Worm (Caenorhabditis elegans) whole organism, late embryonic: ENCODE measurements around the gene C30A5.16.
A peak's percentile ranks its signal among the peaks of the same experiment; 100 is the strongest.

Experiments
- K02D7.2 ChIP-seq: sonication (generic microtip); optimal IDR thresholded peaks from 2 replicates; lab custom pipeline; 2017; ENCODE audit warnings: mild to moderate bottlenecking, missing genetic modification characterization, missing compliant biosample characterization
- T23F11.4 ChIP-seq: fragments of 200-800 bp; sonication (Bioruptor generic); optimal IDR thresholded peaks from 2 replicates; lab custom pipeline; 2018; ENCODE audit warnings: mild to moderate bottlenecking, missing genetic modification characterization, missing compliant biosample characterization
- Y22D7AL.16 ChIP-seq: sonication (generic microtip); optimal IDR thresholded peaks from 2 replicates; lab custom pipeline; 2016; ENCODE audit warnings: missing genetic modification characterization, missing compliant biosample characterization
- ahr-1 ChIP-seq: sonication (generic microtip); optimal IDR thresholded peaks from 2 replicates; lab custom pipeline; 2016; ENCODE audit warnings: missing genetic modification characterization, missing compliant biosample characterization
- ceh-14 ChIP-seq: sonication (generic microtip); optimal IDR thresholded peaks from 2 replicates; lab custom pipeline; 2016; ENCODE audit warnings: missing genotype, missing genetic modification characterization, missing compliant biosample characterization
- ceh-22 ChIP-seq: sonication (generic microtip); optimal IDR thresholded peaks from 2 replicates; lab custom pipeline; 2017; ENCODE audit warnings: missing biosample characterization, missing genetic modification characterization
- ceh-45 ChIP-seq: fragments of 200-800 bp; sonication (Bioruptor generic); IDR thresholded peaks from 2 replicates; pipeline ENCODE4 v1.3.6; 2022; ENCODE audit warnings: missing genetic modification reagents, missing genetic modification characterization, missing compliant biosample characterization
- che-1 ChIP-seq: sonication (generic microtip); optimal IDR thresholded peaks from 2 replicates; lab custom pipeline; 2016; ENCODE audit warnings: mild to moderate bottlenecking, missing genetic modification characterization, missing compliant biosample characterization
- elt-4 ChIP-seq: sonication (generic microtip); optimal IDR thresholded peaks from 2 replicates; lab custom pipeline; 2016; ENCODE audit warnings: missing genetic modification characterization, missing compliant biosample characterization
- fkh-10 ChIP-seq: fragments of 150-350 bp; optimal IDR thresholded peaks from 2 replicates; lab custom pipeline; 2014; ENCODE audit warnings: missing biosample characterization, missing genetic modification reagents, missing genetic modification characterization
- fkh-6 ChIP-seq: sonication (generic microtip); optimal IDR thresholded peaks from 2 replicates; lab custom pipeline; 2016; ENCODE audit warnings: missing genetic modification characterization, missing compliant biosample characterization
- hlh-30 ChIP-seq: sonication (generic microtip); optimal IDR thresholded peaks from 2 replicates; lab custom pipeline; 2017; ENCODE audit warnings: antibody characterized with exemption, missing genetic modification characterization, missing compliant biosample characterization; ENCODE audit not compliant: insufficient read depth
- hlh-6 ChIP-seq: sonication (generic microtip); optimal IDR thresholded peaks from 2 replicates; lab custom pipeline; 2016; ENCODE audit warnings: missing genotype, missing genetic modification characterization, missing compliant biosample characterization
- hlh-8 ChIP-seq: sonication (generic microtip); optimal IDR thresholded peaks from 2 replicates; lab custom pipeline; 2016; ENCODE audit warnings: missing genotype, missing genetic modification characterization, missing compliant biosample characterization
- lim-6 ChIP-seq: sonication (generic microtip); optimal IDR thresholded peaks from 2 replicates; lab custom pipeline; 2016; ENCODE audit warnings: missing genetic modification characterization, missing compliant biosample characterization
- lin-11 ChIP-seq: fragments of 200-800 bp; sonication (Bioruptor generic); optimal IDR thresholded peaks from 2 replicates; lab custom pipeline; 2018; ENCODE audit warnings: mild to moderate bottlenecking, missing genetic modification characterization, missing compliant biosample characterization
- odd-2 ChIP-seq: sonication (generic microtip); optimal IDR thresholded peaks from 2 replicates; lab custom pipeline; 2017; ENCODE audit warnings: antibody characterized with exemption, mild to moderate bottlenecking, missing genetic modification characterization, missing compliant biosample characterization
- pag-3 ChIP-seq: sonication (generic microtip); optimal IDR thresholded peaks from 2 replicates; lab custom pipeline; 2016; ENCODE audit warnings: missing compliant biosample characterization, missing genetic modification characterization, borderline replicate concordance
- pax-1 ChIP-seq: fragments of 150-350 bp; optimal IDR thresholded peaks from 2 replicates; lab custom pipeline; 2014; ENCODE audit warnings: missing biosample characterization, missing genetic modification characterization
- pha-2 ChIP-seq: sonication (generic microtip); optimal IDR thresholded peaks from 2 replicates; lab custom pipeline; 2017; ENCODE audit warnings: mild to moderate bottlenecking, missing genetic modification characterization, missing compliant biosample characterization
- pqm-1 ChIP-seq: sonication (generic microtip); optimal IDR thresholded peaks from 2 replicates; lab custom pipeline; 2016; ENCODE audit warnings: missing genetic modification characterization, missing compliant biosample characterization
- pros-1 ChIP-seq: fragments of 150-350 bp; optimal IDR thresholded peaks from 2 replicates; lab custom pipeline; 2014; ENCODE audit warnings: missing biosample characterization, missing genetic modification reagents, missing genetic modification characterization
- sox-2 ChIP-seq: fragments of 200-800 bp; sonication (Bioruptor generic); IDR thresholded peaks from 2 replicates; pipeline ENCODE4 v1.3.6; 2022; ENCODE audit warnings: missing genetic modification reagents, missing genetic modification characterization, missing compliant biosample characterization
- ttx-3 ChIP-seq: sonication (generic microtip); optimal IDR thresholded peaks from 2 replicates; lab custom pipeline; 2016; ENCODE audit warnings: missing genetic modification reagents, missing genetic modification characterization, missing compliant biosample characterization
- ztf-16 ChIP-seq: sonication (generic microtip); optimal IDR thresholded peaks from 2 replicates; lab custom pipeline; 2017; ENCODE audit warnings: missing genetic modification characterization, missing compliant biosample characterization

The C30A5.16 gene

ce11 chrIII:8263377-8263776 is 45.4 kb downstream of the C30A5.16 start, which contains the start of gene col-91:
TSS of gene col-91 (minus strand) at chrIII:8263664.
- no peak for TF ChIP-seq ceh-14
- TF ChIP-seq ceh-45 (GFP tag; lab: Robert Waterston, UW), result no peak
- TF ChIP-seq K02D7.2 (tag; lab: Kevin White, UChicago), result no peak
- TF ChIP-seq pha-2, result no peak
- TF ChIP-seq ceh-22 (tag; lab: Kevin White, UChicago), result no peak
- no peak for TF ChIP-seq ztf-16 (tag; lab: Kevin White, UChicago)
- no peak for TF ChIP-seq lim-6 (tag; lab: Kevin White, UChicago)
- TF ChIP-seq pros-1 (tag; lab: Kevin White, UChicago), result no peak
- no peak for TF ChIP-seq odd-2 (tag; lab: Kevin White, UChicago)
- TF ChIP-seq lin-11 (tag; lab: Kevin White, UChicago), result no peak
- TF ChIP-seq hlh-30 (tag; lab: Kevin White, UChicago), result no peak
- no peak for TF ChIP-seq hlh-6 (tag; lab: Kevin White, UChicago)
- no peak for TF ChIP-seq elt-4
- TF ChIP-seq pax-1 (tag; lab: Kevin White, UChicago), result no peak

DNA sequence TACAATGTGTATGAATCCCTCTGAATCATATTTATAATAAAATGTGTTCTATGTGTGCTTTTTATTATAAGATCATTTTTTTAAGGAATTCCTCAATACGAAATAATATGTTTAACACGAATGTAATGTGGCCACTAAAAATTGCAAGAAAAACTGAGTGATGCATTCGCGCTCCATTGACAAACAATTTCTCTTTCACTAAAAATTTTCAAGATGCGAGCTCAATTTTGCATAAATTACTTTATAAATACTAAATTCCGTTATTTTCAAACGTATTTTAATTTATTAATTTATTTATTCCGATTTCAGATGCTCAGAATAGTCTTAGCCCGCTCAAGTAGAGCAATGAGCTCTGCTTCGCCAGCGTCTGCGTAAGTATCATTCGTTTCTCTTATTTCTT is 47.7 kb downstream of the C30A5.16 start, which contains the start of gene mrps-9:
Gene mrps-9 (plus strand): TSS at position 310 of the 400 bp plus-strand sequence.
- TF ChIP-seq ceh-14 (peak; percentile 35), pag-3 (no peak)

DNA sequence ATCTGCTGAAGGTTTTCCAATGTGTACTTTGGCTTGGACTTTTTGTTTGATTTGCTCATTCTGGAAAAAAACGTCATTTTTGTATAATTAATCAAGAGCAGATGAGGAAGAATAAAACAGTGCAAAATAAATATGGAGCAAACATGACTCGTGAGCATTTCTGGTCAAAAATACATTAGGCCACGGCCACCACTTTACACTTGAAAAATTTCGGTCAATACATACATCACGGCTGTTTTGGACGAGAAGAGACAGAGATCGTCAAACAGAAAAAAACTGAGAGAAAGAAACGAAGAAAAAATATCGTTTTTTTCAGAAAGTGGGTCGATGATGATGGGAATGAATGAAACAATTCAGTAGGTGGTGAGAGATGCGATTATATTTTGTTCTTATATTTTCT is 50.3 kb downstream of the C30A5.16 start, which contains the start of the genes F09G8.7 and crn-7:
Gene F09G8.7 (minus strand): TSS at position 60 of the 400 bp plus-strand sequence.
Gene crn-7 (plus strand): TSS at position 236 of the 400 bp plus-strand sequence.
- TF ChIP-seq ahr-1, result no peak
- no peak for TF ChIP-seq lin-11 (tag; lab: Kevin White, UChicago)
- no peak for TF ChIP-seq Y22D7AL.16
- TF ChIP-seq odd-2 (tag; lab: Kevin White, UChicago), result no peak
- no peak for TF ChIP-seq hlh-8 (tag; lab: Kevin White, UChicago)
- no peak for TF ChIP-seq che-1
- no peak for TF ChIP-seq ttx-3 (tag; lab: Kevin White, UChicago)
- no peak for TF ChIP-seq sox-2 (GFP tag; lab: Robert Waterston, UW)
- no peak for TF ChIP-seq hlh-30 (tag; lab: Kevin White, UChicago)
- TF ChIP-seq T23F11.4 (GFP tag; lab: Kevin White, UChicago), result no peak
- no peak for TF ChIP-seq fkh-6 (tag; lab: Kevin White, UChicago)
- TF ChIP-seq fkh-10 (GFP tag; lab: Kevin White, UChicago), result no peak
- TF ChIP-seq pqm-1 (tag; lab: Kevin White, UChicago), result no peak
